Worm (Caenorhabditis elegans): ENCODE data around the gene F36H9.4.

Gene F36H9.4

DNA sequence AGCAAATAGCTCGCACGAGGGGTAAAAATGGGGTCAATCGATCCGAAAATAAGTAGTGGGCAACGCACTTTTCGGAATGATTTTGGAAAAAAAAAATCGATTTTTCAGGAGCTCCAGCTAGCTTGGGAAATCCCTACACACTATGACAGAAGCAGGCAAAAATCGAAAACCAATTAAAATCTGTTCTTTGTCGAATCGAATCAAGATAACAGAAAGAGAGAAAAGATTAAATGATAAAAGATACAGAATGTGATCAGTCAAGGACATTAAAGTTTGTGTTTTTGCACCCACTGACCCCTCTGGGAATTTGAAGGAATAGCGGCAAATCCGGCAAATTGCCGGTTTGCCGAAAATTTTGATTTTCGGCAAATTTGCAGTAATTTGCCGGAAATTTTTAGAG, 11.6 kb downstream of the F36H9.4 start:
- TF ChIP-seq elt-4 (tag; optimal IDR thresholded peaks at IDR 0.05) (no peak), sdc-2 (tag; optimal IDR thresholded peaks at IDR 0.05) (no peak), pha-4 (tag; optimal IDR thresholded peaks at IDR 0.05) (no peak), unc-55 (GFP tag; optimal IDR thresholded peaks at IDR 0.05) (no peak), T23F11.4 (GFP tag; optimal IDR thresholded peaks at IDR 0.05) (no peak), pat-9 (tag; optimal IDR thresholded peaks at IDR 0.05) (no peak), nhr-232 (tag; optimal IDR thresholded peaks at IDR 0.05) (no peak), madf-2 (tag; optimal IDR thresholded peaks at IDR 0.05) (no peak)

DNA sequence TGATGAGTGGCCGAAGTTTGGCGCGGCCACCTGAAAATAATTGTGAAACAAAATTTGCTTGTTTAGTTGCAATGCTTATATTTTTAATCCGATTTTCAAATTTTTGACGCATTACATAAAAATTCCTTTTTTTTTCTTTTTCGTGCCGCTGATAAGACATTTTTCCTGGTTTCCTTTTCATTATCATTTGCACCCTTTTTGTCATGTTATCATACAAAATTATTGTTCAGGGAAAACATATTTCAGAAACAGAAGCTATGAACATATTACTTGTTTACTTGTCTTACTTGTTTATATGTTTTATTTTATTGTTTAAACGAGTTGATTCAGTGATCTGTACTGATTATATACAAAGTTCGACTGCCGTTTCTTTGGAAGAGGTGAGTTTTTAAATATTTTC, 18.4 kb downstream of the F36H9.4 start, which contains the start of gene clec-205:
Gene clec-205 (plus strand): TSS at position 212 of the 400 bp plus-strand sequence.
- TF ChIP-seq ceh-22 (tag; optimal IDR thresholded peaks at IDR 0.05) (no peak), elt-2 (tag; optimal IDR thresholded peaks at IDR 0.05) (peak; percentile 10)

DNA sequence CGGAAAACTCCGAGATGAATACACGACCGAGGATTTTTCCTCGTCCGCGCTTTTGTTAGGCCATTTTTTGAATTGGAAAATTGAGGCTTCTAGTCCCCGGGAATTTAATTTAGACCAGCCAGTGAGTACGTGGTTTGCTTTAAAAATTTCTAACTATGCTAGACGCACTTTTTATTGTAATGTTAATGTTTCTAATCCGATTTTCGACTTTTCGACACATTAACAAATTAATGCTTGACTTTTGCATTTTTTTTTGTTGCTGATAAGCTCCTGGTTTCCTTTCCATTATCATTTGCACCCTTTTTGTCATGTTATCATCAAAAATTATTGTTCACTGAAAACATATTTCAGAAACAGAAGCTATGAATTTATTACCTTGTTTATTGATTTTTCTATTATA, 22.2 kb downstream of the F36H9.4 start, which contains the start of gene clec-204:
Gene clec-204 (plus strand): TSS at position 301 of the 400 bp plus-strand sequence.
- TF ChIP-seq sox-2 (GFP tag; IDR thresholded peaks at IDR 0.05) (no peak), hlh-15 (tag; optimal IDR thresholded peaks at IDR 0.05) (no peak), pax-1 (tag; optimal IDR thresholded peaks at IDR 0.05) (no peak), F13H6.1 (tag; optimal IDR thresholded peaks at IDR 0.05) (no peak), elt-2 (tag; optimal IDR thresholded peaks at IDR 0.05) (no peak), ahr-1 (tag; optimal IDR thresholded peaks at IDR 0.05) (no peak), unc-3 (GFP tag; conservative IDR thresholded peaks at IDR 0.05) (no peak), unc-3 (tag; optimal IDR thresholded peaks at IDR 0.05) (no peak), ama-1 (optimal IDR thresholded peaks at IDR 0.05) (no peak), pha-2 (tag; optimal IDR thresholded peaks at IDR 0.05) (no peak), rnt-1 (tag; optimal IDR thresholded peaks at IDR 0.05) (no peak), K02D7.2 (tag; optimal IDR thresholded peaks at IDR 0.05) (no peak), ttx-3 (tag; optimal IDR thresholded peaks at IDR 0.05) (no peak), zip-5 (tag; optimal IDR thresholded peaks at IDR 0.05) (no peak), lin-11 (tag; optimal IDR thresholded peaks at IDR 0.05) (no peak), fkh-10 (GFP tag; optimal IDR thresholded peaks at IDR 0.05) (no peak)

DNA sequence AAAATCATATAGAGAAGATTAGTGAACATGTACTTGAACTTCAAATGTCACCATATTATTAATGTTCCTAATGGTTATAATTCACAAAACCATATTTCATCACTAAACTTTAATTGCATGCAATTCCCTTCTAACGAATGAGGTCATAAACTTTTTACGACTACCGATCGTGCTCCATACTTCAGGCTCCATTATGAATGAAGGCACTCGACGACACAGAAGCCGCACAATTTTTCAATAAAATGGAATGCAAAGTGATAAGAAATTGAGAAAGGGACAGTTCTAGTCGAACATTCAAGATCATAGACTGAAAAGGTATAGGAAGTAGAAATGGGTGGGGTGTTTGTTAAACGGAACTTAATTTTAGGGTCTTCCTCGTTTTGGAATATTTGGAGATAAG, 22.9 kb downstream of the F36H9.4 start:
- TF ChIP-seq gmeb-2 (tag; optimal IDR thresholded peaks at IDR 0.05) (no peak), K02D7.2 (tag; optimal IDR thresholded peaks at IDR 0.05) (no peak), hlh-6 (tag; optimal IDR thresholded peaks at IDR 0.05) (no peak)

DNA sequence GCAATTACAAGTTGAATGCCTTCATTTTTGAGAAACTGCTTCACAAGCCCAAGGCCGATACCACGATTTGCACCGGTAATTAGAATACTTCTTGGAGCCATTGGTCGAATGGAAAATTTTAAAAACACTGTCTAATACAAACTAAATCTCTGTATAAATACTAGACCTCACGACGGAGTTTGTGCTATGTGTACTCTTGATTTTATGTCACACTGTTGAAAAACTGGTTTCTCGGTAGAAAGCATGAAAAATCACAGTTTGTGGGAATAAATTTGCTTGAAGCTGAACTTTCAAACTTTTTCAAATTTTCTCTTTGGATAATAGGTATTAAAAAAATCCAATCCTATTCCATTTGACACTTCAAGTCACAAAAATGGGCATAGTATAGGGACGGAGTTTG, 23.4 kb downstream of the F36H9.4 start, which contains the start of gene ZK697.14:
Gene ZK697.14 (minus strand): TSS at position 101 of the 400 bp plus-strand sequence.
- TF ChIP-seq unc-42 (tag; optimal IDR thresholded peaks at IDR 0.05) (no peak), odd-2 (tag; optimal IDR thresholded peaks at IDR 0.05) (no peak), ceh-48 (tag; optimal IDR thresholded peaks at IDR 0.05) (no peak), hlh-15 (tag; optimal IDR thresholded peaks at IDR 0.05) (no peak), C38D4.7 (GFP tag; optimal IDR thresholded peaks at IDR 0.05) (no peak), nhr-232 (tag; optimal IDR thresholded peaks at IDR 0.05) (no peak), ceh-18 (tag; optimal IDR thresholded peaks at IDR 0.05) (no peak), elt-2 (tag; optimal IDR thresholded peaks at IDR 0.05) (no peak), K09A11.1 (tag; optimal IDR thresholded peaks at IDR 0.05; ENCODE audit: insufficient read depth) (no peak), fkh-10 (GFP tag; optimal IDR thresholded peaks at IDR 0.05) (no peak), pha-4 (tag; optimal IDR thresholded peaks at IDR 0.05) (no peak), che-1 (tag; optimal IDR thresholded peaks at IDR 0.05) (no peak)

DNA sequence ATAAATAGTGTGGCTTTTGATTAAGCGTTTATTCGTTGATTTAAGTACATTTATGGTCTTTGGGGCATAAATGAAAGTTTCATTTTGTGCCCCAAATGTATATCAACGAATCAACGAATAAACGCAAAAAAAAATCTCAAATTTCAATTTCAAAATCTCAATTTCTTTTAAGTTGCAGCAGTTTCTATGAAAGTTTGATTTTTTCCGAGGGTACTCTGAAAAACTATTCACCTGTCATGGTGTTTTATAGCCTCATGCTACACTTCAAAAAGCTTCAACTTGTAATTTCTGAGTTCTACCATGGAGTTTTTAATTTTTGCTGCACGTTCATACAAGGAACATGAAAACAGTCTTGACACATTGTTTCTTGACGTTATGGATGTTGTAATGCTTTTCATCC, 26.5 kb downstream of the F36H9.4 start, which contains the start of gene ZK697.1:
Gene ZK697.1 (plus strand): TSS at position 301 of the 400 bp plus-strand sequence.
- TF ChIP-seq C08G9.2 (tag; optimal IDR thresholded peaks at IDR 0.05): no peak
- no peak for TF ChIP-seq unc-55 (GFP tag; optimal IDR thresholded peaks at IDR 0.05)
- TF ChIP-seq K09A11.1 (tag; optimal IDR thresholded peaks at IDR 0.05; ENCODE audit: insufficient read depth): no peak
- TF ChIP-seq pha-4 (tag; optimal IDR thresholded peaks at IDR 0.05): no peak
- TF ChIP-seq mec-3 (tag; optimal IDR thresholded peaks at IDR 0.05; ENCODE audit: borderline replicate concordance): no peak
- TF ChIP-seq unc-42 (tag; optimal IDR thresholded peaks at IDR 0.05): no peak
- TF ChIP-seq rnt-1 (tag; optimal IDR thresholded peaks at IDR 0.05): no peak
- TF ChIP-seq lin-11 (tag; optimal IDR thresholded peaks at IDR 0.05): no peak
- no peak for TF ChIP-seq ceh-48 (tag; optimal IDR thresholded peaks at IDR 0.05)
- no peak for TF ChIP-seq hlh-6 (tag; optimal IDR thresholded peaks at IDR 0.05)
- no peak for TF ChIP-seq ceh-6 (GFP tag; optimal IDR thresholded peaks at IDR 0.05)
- no peak for TF ChIP-seq sdc-2 (tag; optimal IDR thresholded peaks at IDR 0.05)
